Fruit fly (Drosophila melanogaster) whole organism, embryonic: ENCODE data around the gene senju.

Experiments
- Atf3 ChIP-seq: fragments of 200-800 bp; sonication (Bioruptor generic); optimal IDR thresholded peaks from 3 replicates; lab custom pipeline; 2016; ENCODE audit warnings: missing biosample characterization, missing genetic modification characterization
- Awh ChIP-seq: fragments of 200-800 bp; sonication (Bioruptor generic); IDR thresholded peaks from 2 replicates; pipeline ENCODE4, ENCODE4 v1.3.6; 2022; ENCODE audit warnings: missing biosample characterization, missing genetic modification characterization
- CG10462 ChIP-seq: fragments of 200-800 bp; sonication (Bioruptor generic); optimal IDR thresholded peaks from 2 replicates; lab custom pipeline; 2016; ENCODE audit warnings: missing biosample characterization, missing genetic modification characterization
- CG10959 ChIP-seq: fragments of 200-800 bp; sonication (Bioruptor generic); IDR thresholded peaks from 2 replicates; pipeline ENCODE4 v1.3.6; 2022; ENCODE audit warnings: missing biosample characterization, missing genetic modification characterization
- CG11085 ChIP-seq: fragments of 200-800 bp; sonication (Bioruptor generic); IDR thresholded peaks from 2 replicates; pipeline ENCODE4 v1.3.6; 2022; ENCODE audit warnings: missing biosample characterization, missing genetic modification characterization
- CG11398 ChIP-seq: fragments of 200-800 bp; sonication (Bioruptor generic); optimal IDR thresholded peaks from 2 replicates; lab custom pipeline; 2016; ENCODE audit warnings: missing biosample characterization, missing genetic modification characterization
- CG12155 ChIP-seq: fragments of 200-800 bp; sonication (Bioruptor generic); optimal IDR thresholded peaks from 3 replicates; lab custom pipeline; 2016; ENCODE audit warnings: missing biosample characterization, missing genetic modification characterization
- CG14014 ChIP-seq: fragments of 200-800 bp; sonication (Bioruptor generic); IDR thresholded peaks from 2 replicates; pipeline ENCODE4 v1.3.6; 2022; ENCODE audit warnings: missing biosample characterization, missing genetic modification characterization
- CG14667 ChIP-seq: fragments of 200-800 bp; sonication (Bioruptor generic); IDR thresholded peaks from 2 replicates; pipeline ENCODE4 v1.3.6; 2022; ENCODE audit warnings: missing biosample characterization, missing genetic modification characterization
- CG1602 ChIP-seq: fragments of 200-800 bp; sonication (Bioruptor generic); optimal IDR thresholded peaks from 3 replicates; lab custom pipeline; 2016; ENCODE audit warnings: missing biosample characterization, missing genetic modification characterization
- CG17568 ChIP-seq: fragments of 200-800 bp; sonication (Bioruptor generic); optimal IDR thresholded peaks from 2 replicates; lab custom pipeline; 2018; ENCODE audit warnings: missing biosample characterization, mild to moderate bottlenecking, missing genetic modification characterization, moderate library complexity
- CG18011 ChIP-seq: fragments of 200-800 bp; sonication (Bioruptor generic); optimal IDR thresholded peaks from 2 replicates; lab custom pipeline; 2017; ENCODE audit warnings: missing biosample characterization, missing genetic modification characterization, mild to moderate bottlenecking, moderate library complexity, missing genotype
- CG2116 ChIP-seq: fragments of 200-800 bp; sonication (Bioruptor generic); optimal IDR thresholded peaks from 3 replicates; lab custom pipeline; 2018; ENCODE audit warnings: missing biosample characterization, mild to moderate bottlenecking, missing genetic modification characterization
- CG2202 ChIP-seq: fragments of 200-800 bp; sonication (Bioruptor generic); optimal IDR thresholded peaks from 2 replicates; lab custom pipeline; 2018; ENCODE audit warnings: missing biosample characterization, mild to moderate bottlenecking, missing genetic modification characterization
- CG2889 ChIP-seq: fragments of 200-800 bp; sonication (Bioruptor generic); IDR thresholded peaks from 3 replicates; pipeline ENCODE4 v1.3.6; 2022; ENCODE audit warnings: missing biosample characterization, missing genetic modification characterization
- CG30403 ChIP-seq: fragments of 200-800 bp; sonication (Bioruptor generic); optimal IDR thresholded peaks from 3 replicates; lab custom pipeline; 2016; ENCODE audit warnings: missing biosample characterization, missing genetic modification characterization
- CG6272 ChIP-seq: fragments of 200-800 bp; sonication (Bioruptor generic); IDR thresholded peaks from 2 replicates; pipeline ENCODE4 v1.3.6; 2022; ENCODE audit warnings: missing biosample characterization, missing genetic modification characterization
- CG8089 ChIP-seq: fragments of 200-800 bp; sonication (Bioruptor generic); optimal IDR thresholded peaks from 3 replicates; lab custom pipeline; 2016; ENCODE audit warnings: missing biosample characterization, missing genetic modification characterization
- CG8359 ChIP-seq: fragments of 200-800 bp; sonication (Bioruptor generic); optimal IDR thresholded peaks from 2 replicates; lab custom pipeline; 2017; ENCODE audit warnings: missing biosample characterization, mild to moderate bottlenecking, missing genetic modification characterization, borderline replicate concordance
- MESR4 ChIP-seq: fragments of 200-800 bp; sonication (Bioruptor generic); optimal IDR thresholded peaks from 2 replicates; lab custom pipeline; 2018; ENCODE audit warnings: missing biosample characterization, mild to moderate bottlenecking, missing genetic modification characterization, moderate library complexity
- NC2α ChIP-seq: fragments of 200-800 bp; sonication (Bioruptor generic); optimal IDR thresholded peaks from 2 replicates; lab custom pipeline; 2016; ENCODE audit warnings: missing biosample characterization, missing genetic modification characterization
- NFAT ChIP-seq: fragments of 200-800 bp; sonication (Bioruptor generic); IDR thresholded peaks from 2 replicates; pipeline ENCODE4 v1.3.6; 2022; ENCODE audit warnings: missing biosample characterization, missing genetic modification characterization
- NfI ChIP-seq: fragments of 200-800 bp; sonication (Bioruptor generic); optimal IDR thresholded peaks from 3 replicates; lab custom pipeline; 2018; ENCODE audit warnings: missing biosample characterization, mild to moderate bottlenecking, missing genetic modification characterization, moderate library complexity
- Sox100B ChIP-seq: fragments of 200-800 bp; sonication (Bioruptor generic); optimal IDR thresholded peaks from 3 replicates; lab custom pipeline; 2018; ENCODE audit warnings: missing biosample characterization, mild to moderate bottlenecking, missing genetic modification characterization
- Sry-δ ChIP-seq: fragments of 200-800 bp; sonication (Bioruptor generic); optimal IDR thresholded peaks from 2 replicates; lab custom pipeline; 2016; ENCODE audit warnings: missing biosample characterization, missing genetic modification characterization
- ab ChIP-seq: fragments of 200-800 bp; sonication (Bioruptor generic); optimal IDR thresholded peaks from 2 replicates; lab custom pipeline; 2016; ENCODE audit warnings: missing biosample characterization, missing genetic modification characterization
- abd-A ChIP-seq: fragments of 200-800 bp; sonication (Bioruptor generic); optimal IDR thresholded peaks from 3 replicates; lab custom pipeline; 2019; ENCODE audit warnings: missing biosample characterization, mild to moderate bottlenecking, missing genetic modification characterization, moderate library complexity
- ara ChIP-seq: fragments of 200-800 bp; sonication (Bioruptor generic); IDR thresholded peaks from 2 replicates; pipeline ENCODE4 v1.3.6; 2022; ENCODE audit warnings: missing biosample characterization, missing genetic modification characterization
- ase ChIP-seq: fragments of 200-800 bp; sonication (Bioruptor generic); IDR thresholded peaks from 3 replicates; pipeline ENCODE4 v1.3.6; 2022; ENCODE audit warnings: missing biosample characterization, missing genetic modification characterization
- danr ChIP-seq: fragments of 200-800 bp; sonication (Bioruptor generic); IDR thresholded peaks from 2 replicates; pipeline ENCODE4 v1.3.6; 2022; ENCODE audit warnings: missing biosample characterization, missing genetic modification characterization
- dpn ChIP-seq, 2 experiments: fragments of 200-800 bp; sonication (Bioruptor generic); optimal IDR thresholded peaks; 3 replicates each; lab custom pipeline; 2016; ENCODE audit warnings: missing biosample characterization in 2 of 2, missing genetic modification characterization in 2 of 2
- eyg ChIP-seq: fragments of 200-800 bp; sonication (Bioruptor generic); optimal IDR thresholded peaks from 3 replicates; lab custom pipeline; 2016; ENCODE audit warnings: missing biosample characterization, missing genetic modification characterization
- fu2 ChIP-seq: fragments of 200-800 bp; sonication (Bioruptor generic); optimal IDR thresholded peaks from 2 replicates; lab custom pipeline; 2016; ENCODE audit warnings: missing biosample characterization, missing genetic modification characterization
- gfzf ChIP-seq: fragments of 200-800 bp; sonication (Bioruptor generic); optimal IDR thresholded peaks from 2 replicates; lab custom pipeline; 2016; ENCODE audit warnings: missing biosample characterization, mild to moderate bottlenecking, missing genetic modification characterization, moderate library complexity
- gsb ChIP-seq: fragments of 200-800 bp; sonication (Bioruptor generic); IDR thresholded peaks from 2 replicates; pipeline ENCODE4 v1.3.6; 2022; ENCODE audit warnings: missing biosample characterization, missing genetic modification characterization
- inv ChIP-seq: fragments of 200-800 bp; sonication (Bioruptor generic); IDR thresholded peaks from 2 replicates; pipeline ENCODE4 v1.3.6; 2022; ENCODE audit warnings: missing biosample characterization, missing genetic modification characterization; ENCODE audit not compliant: partially characterized antibody
- jumu ChIP-seq: fragments of 200-800 bp; sonication (Bioruptor generic); optimal IDR thresholded peaks from 3 replicates; lab custom pipeline; 2016; ENCODE audit warnings: missing biosample characterization, missing genetic modification characterization
- kah ChIP-seq: fragments of 200-800 bp; sonication (Bioruptor generic); optimal IDR thresholded peaks from 2 replicates; lab custom pipeline; 2018; ENCODE audit warnings: missing biosample characterization, mild to moderate bottlenecking, missing genetic modification characterization
- mirr ChIP-seq: fragments of 200-800 bp; sonication (Bioruptor generic); optimal IDR thresholded peaks from 3 replicates; lab custom pipeline; 2018; ENCODE audit warnings: missing biosample characterization, mild to moderate bottlenecking, missing genetic modification characterization
- mld ChIP-seq: fragments of 200-800 bp; sonication (Bioruptor generic); IDR thresholded peaks from 3 replicates; pipeline ENCODE4 v1.3.6; 2022; ENCODE audit warnings: missing biosample characterization, missing genetic modification characterization; ENCODE audit not compliant: partially characterized antibody
- nau ChIP-seq: fragments of 200-800 bp; sonication (Bioruptor generic); optimal IDR thresholded peaks from 3 replicates; lab custom pipeline; 2017; ENCODE audit warnings: missing biosample characterization, mild to moderate bottlenecking, missing genetic modification characterization, missing genetic modification reagents
- pum ChIP-seq: fragments of 200-800 bp; sonication (Bioruptor generic); optimal IDR thresholded peaks from 2 replicates; lab custom pipeline; 2016; ENCODE audit warnings: missing biosample characterization, missing genetic modification characterization
- schlank ChIP-seq: fragments of 200-800 bp; sonication (Bioruptor generic); optimal IDR thresholded peaks from 2 replicates; lab custom pipeline; 2018; ENCODE audit warnings: missing biosample characterization, mild to moderate bottlenecking, missing genetic modification characterization
- sens-2 ChIP-seq: fragments of 200-800 bp; sonication (Bioruptor generic); IDR thresholded peaks from 2 replicates; pipeline ENCODE4 v1.3.6; 2022; ENCODE audit warnings: missing biosample characterization, missing genetic modification characterization
- sna ChIP-seq: fragments of 200-800 bp; sonication (Bioruptor generic); IDR thresholded peaks from 2 replicates; pipeline ENCODE4 v1.3.6; 2022; ENCODE audit warnings: missing biosample characterization, missing genetic modification characterization; ENCODE audit not compliant: partially characterized antibody
- sob ChIP-seq: fragments of 200-800 bp; sonication (Bioruptor generic); IDR thresholded peaks from 2 replicates; pipeline ENCODE4 v1.3.6; 2022; ENCODE audit warnings: missing biosample characterization, missing genetic modification characterization
- sr ChIP-seq: fragments of 200-800 bp; sonication (Bioruptor generic); IDR thresholded peaks from 3 replicates; pipeline ENCODE4 v1.3.6; 2022; ENCODE audit warnings: missing biosample characterization, missing genetic modification characterization
- tio ChIP-seq: fragments of 200-800 bp; sonication (Bioruptor generic); optimal IDR thresholded peaks from 2 replicates; lab custom pipeline; 2017; ENCODE audit warnings: missing biosample characterization, missing genetic modification characterization, inconsistent platforms
- twi ChIP-seq: fragments of 200-800 bp; optimal IDR thresholded peaks from 2 replicates; lab custom pipeline; 2019; ENCODE audit warnings: missing biosample characterization, mild to moderate bottlenecking, missing genetic modification characterization, moderate library complexity
- vfl ChIP-seq: fragments of 200-800 bp; sonication (Bioruptor generic); optimal IDR thresholded peaks from 2 replicates; lab custom pipeline; 2016; ENCODE audit warnings: missing biosample characterization, missing genetic modification characterization
- wdn ChIP-seq: fragments of 200-800 bp; sonication (Bioruptor generic); IDR thresholded peaks from 2 replicates; pipeline ENCODE4 v1.3.6; 2022; ENCODE audit warnings: missing biosample characterization, missing genetic modification characterization
- z ChIP-seq: fragments of 200-800 bp; sonication (Bioruptor generic); IDR thresholded peaks from 3 replicates; pipeline ENCODE4 v1.3.6; 2022; ENCODE audit warnings: missing biosample characterization, missing genetic modification characterization

Gene senju

dm6 chr2L:5093772-5094350 is 41.2 kb downstream of the senju start, which contains the start of gene CG5828 (continued):
- TF ChIP-seq gsb (no peak), CG8089 (GFP tag; lab: Kevin White, UChicago) (no peak), CG12155 (no peak), schlank (tag; lab: Kevin White, UChicago) (no peak), CG10959 (GFP tag; lab: Robert Waterston, UW) (no peak), twi (tag; lab: Kevin White, UChicago) (no peak), CG8359 (GFP tag; lab: Kevin White, UChicago) (no peak), NfI (GFP tag; lab: Kevin White, UChicago) (no peak), CG2202 (tag; lab: Kevin White, UChicago) (no peak), nau (GFP tag; lab: Kevin White, UChicago) (no peak), ab (GFP tag; lab: Kevin White, UChicago) (no peak), CG1602 (GFP tag; lab: Kevin White, UChicago) (no peak), CG14014 (no peak), dpn (GFP tag; optimal IDR thresholded peaks at IDR 0.05; lab: Kevin White, UChicago) (no peak), CG6272 (GFP tag; lab: Robert Waterston, UW) (no peak), danr (GFP tag; lab: Robert Waterston, UW) (no peak), CG14667 (GFP tag; lab: Robert Waterston, UW) (no peak), CG2889 (GFP tag; lab: Robert Waterston, UW) (no peak), kah (GFP tag; lab: Kevin White, UChicago) (no peak), fu2 (GFP tag; lab: Kevin White, UChicago) (no peak), sna (GFP tag; lab: Robert Waterston, UW) (peak; percentile 55), Sox100B (no peak), CG18011 (GFP tag; lab: Kevin White, UChicago) (no peak), NFAT (GFP tag; lab: Robert Waterston, UW) (no peak), mirr (GFP tag; lab: Kevin White, UChicago) (no peak), ase (GFP tag; lab: Robert Waterston, UW) (no peak), sens-2 (GFP tag; lab: Robert Waterston, UW) (no peak), CG30403 (GFP tag; lab: Kevin White, UChicago) (no peak), NC2α (no peak), CG2116 (GFP tag; lab: Kevin White, UChicago) (peak; percentile 85), sob (GFP tag; lab: Robert Waterston, UW) (no peak), abd-A (tag; lab: Kevin White, UChicago) (no peak), wdn (no peak), CG11085 (GFP tag; lab: Robert Waterston, UW) (no peak), eyg (no peak), vfl (GFP tag; lab: Kevin White, UChicago) (no peak), mld (peak; percentile 51; the same call in 1 of the 3 replicates), gfzf (GFP tag; lab: Kevin White, UChicago) (peak; percentile 61), CG10462 (GFP tag; lab: Kevin White, UChicago) (peak; percentile 52), sr (GFP tag; lab: Robert Waterston, UW) (no peak), Atf3 (GFP tag; lab: Kevin White, UChicago) (no peak), Awh (GFP tag; lab: Robert Waterston, UW) (no peak), Sry-δ (GFP tag; lab: Kevin White, UChicago) (peak; percentile 13), ara (GFP tag; lab: Robert Waterston, UW) (no peak), CG11398 (GFP tag; lab: Kevin White, UChicago) (no peak), MESR4 (peak; percentile 79), jumu (GFP tag; lab: Kevin White, UChicago) (no peak), tio (GFP tag; lab: Kevin White, UChicago) (no peak), z (no peak), CG17568 (GFP tag; lab: Kevin White, UChicago) (no peak), inv (peak; percentile 54), pum (GFP tag; lab: Kevin White, UChicago) (no peak)
